Worm (Caenorhabditis elegans) whole organism, L4 larva: Measurements from ENCODE around the gene C29A12.6.
A peak's percentile ranks its signal among the peaks of the same experiment; 100 is the strongest.

Source experiments
- D1046.2 ChIP-seq: fragments of 200-800 bp; sonication (Bioruptor generic); IDR thresholded peaks from 2 replicates; pipeline ENCODE4 v1.3.6; 2022; ENCODE audit warnings: missing genetic modification characterization, missing compliant biosample characterization
- F10B5.3 ChIP-seq: sonication (generic microtip); optimal IDR thresholded peaks from 2 replicates; lab custom pipeline; 2016; ENCODE audit warnings: mild to moderate bottlenecking, missing genetic modification characterization, missing compliant biosample characterization
- F37D6.2 ChIP-seq: sonication (generic microtip); optimal IDR thresholded peaks from 2 replicates; lab custom pipeline; 2016; ENCODE audit warnings: mild to moderate bottlenecking, missing genetic modification characterization, missing compliant biosample characterization
- F44E2.7 ChIP-seq: fragments of 200-800 bp; sonication (Bioruptor generic); IDR thresholded peaks from 2 replicates; pipeline ENCODE4 v2.1.2; 2022; ENCODE audit warnings: missing genetic modification characterization, missing compliant biosample characterization
- R02D3.7 ChIP-seq: fragments of 150-350 bp; sonication (generic microtip); optimal IDR thresholded peaks from 3 replicates; lab custom pipeline; 2014; ENCODE audit warnings: missing biosample characterization, missing genetic modification characterization
- T26A8.4 ChIP-seq: fragments of 200-800 bp; sonication (Bioruptor generic); IDR thresholded peaks from 2 replicates; pipeline ENCODE4 v1.3.6; 2022; ENCODE audit warnings: missing genetic modification characterization, missing compliant biosample characterization
- Y48G9A.11 ChIP-seq: fragments of 200-800 bp; sonication (Bioruptor generic); IDR thresholded peaks from 2 replicates; pipeline ENCODE4 v1.3.6; 2022; ENCODE audit warnings: missing genetic modification reagents, missing genetic modification characterization, missing compliant biosample characterization
- Y75B8A.6 ChIP-seq: fragments of 200-800 bp; sonication (Bioruptor generic); IDR thresholded peaks from 2 replicates; pipeline ENCODE4 v1.3.6; 2022; ENCODE audit warnings: missing genetic modification reagents, missing genetic modification characterization, missing compliant biosample characterization
- ZK337.2 ChIP-seq: fragments of 200-800 bp; sonication (Bioruptor generic); IDR thresholded peaks from 2 replicates; pipeline ENCODE4 v1.3.6; 2022; ENCODE audit warnings: missing genetic modification reagents, missing genetic modification characterization, missing compliant biosample characterization
- aha-1 ChIP-seq: fragments of 150-350 bp; peaks from one replicate; lab custom pipeline; 2014; ENCODE audit warnings: missing biosample characterization, missing genetic modification characterization
- arid-1 ChIP-seq: fragments of 200-800 bp; sonication (Bioruptor generic); conservative IDR thresholded peaks from 2 replicates; pipeline ENCODE4 v1.3.6; 2022; ENCODE audit warnings: missing genetic modification reagents, missing genetic modification characterization, missing compliant biosample characterization
- ceh-28 ChIP-seq: fragments of 150-350 bp; optimal IDR thresholded peaks from 2 replicates; lab custom pipeline; 2014; ENCODE audit warnings: missing biosample characterization, missing genetic modification reagents, missing genetic modification characterization
- cey-2 ChIP-seq: sonication (generic microtip); optimal IDR thresholded peaks from 3 replicates; lab custom pipeline; 2017; ENCODE audit warnings: missing genetic modification characterization, mild to moderate bottlenecking, missing compliant biosample characterization, antibody characterized with exemption, borderline replicate concordance; ENCODE audit not compliant: insufficient read depth
- ctbp-1 ChIP-seq: fragments of 200-800 bp; sonication (Bioruptor generic); IDR thresholded peaks from 2 replicates; pipeline ENCODE4 v1.3.6; 2022; ENCODE audit warnings: missing genetic modification reagents, missing genetic modification characterization, missing compliant biosample characterization
- daf-16 ChIP-seq, 3 experiments: sonication (generic microtip); optimal IDR thresholded peaks; 2 replicates each; lab custom pipeline; 2016 to 2017; ENCODE audit warnings: missing genetic modification characterization in 3 of 3, missing genetic modification reagents in 3 of 3, mild to moderate bottlenecking in 2 of 3, missing compliant biosample characterization in 2 of 3, missing biosample characterization in 1 of 3, moderate library complexity in 1 of 3
- dmd-6 ChIP-seq: fragments of 200-800 bp; sonication (Bioruptor generic); IDR thresholded peaks from 2 replicates; pipeline ENCODE4 v1.3.6; 2022; ENCODE audit warnings: missing genetic modification reagents, missing genetic modification characterization, missing compliant biosample characterization
- dmd-8 ChIP-seq: fragments of 200-800 bp; sonication (Bioruptor generic); IDR thresholded peaks from 2 replicates; pipeline ENCODE4 v1.3.6; 2022; ENCODE audit warnings: missing genetic modification characterization, missing compliant biosample characterization
- dve-1 ChIP-seq: sonication (generic microtip); optimal IDR thresholded peaks from 2 replicates; lab custom pipeline; 2017; ENCODE audit warnings: antibody characterized with exemption, mild to moderate bottlenecking, missing genetic modification characterization, missing compliant biosample characterization; ENCODE audit not compliant: insufficient read depth
- fkh-10 ChIP-seq: fragments of 150-350 bp; optimal IDR thresholded peaks from 2 replicates; lab custom pipeline; 2014; ENCODE audit warnings: missing biosample characterization, missing genetic modification reagents, missing genetic modification characterization
- hlh-11 ChIP-seq: fragments of 200-800 bp; sonication (Bioruptor generic); optimal IDR thresholded peaks from 2 replicates; lab custom pipeline; 2018; ENCODE audit warnings: mild to moderate bottlenecking, missing genetic modification characterization, missing compliant biosample characterization
- hlh-30 ChIP-seq: sonication (generic microtip); optimal IDR thresholded peaks from 2 replicates; lab custom pipeline; 2017; ENCODE audit warnings: antibody characterized with exemption, mild to moderate bottlenecking, missing genetic modification characterization, missing compliant biosample characterization; ENCODE audit not compliant: insufficient read depth
- hmg-1.1 ChIP-seq: fragments of 200-800 bp; sonication (Bioruptor generic); IDR thresholded peaks from 2 replicates; pipeline ENCODE4 v1.3.6; 2022; ENCODE audit warnings: missing genetic modification reagents, missing genetic modification characterization, missing compliant biosample characterization
- lim-7 ChIP-seq: fragments of 200-800 bp; sonication (Bioruptor generic); IDR thresholded peaks from 2 replicates; pipeline ENCODE4 v1.3.6; 2022; ENCODE audit warnings: missing genetic modification characterization, missing compliant biosample characterization
- lin-1 ChIP-seq: fragments of 200-800 bp; sonication (Bioruptor generic); IDR thresholded peaks from 2 replicates; pipeline ENCODE4 v1.3.6; 2022; ENCODE audit warnings: missing genetic modification reagents, missing genetic modification characterization, missing compliant biosample characterization
- lsy-2 ChIP-seq, 2 experiments: fragments of 150-350 bp in 1 of 2; sonication (generic microtip) in 1 of 2; optimal IDR thresholded peaks; 2 replicates each; lab custom pipeline; 2014 to 2017; ENCODE audit warnings: missing biosample characterization in 2 of 2, missing genetic modification characterization in 2 of 2
- mdl-1 ChIP-seq, 2 experiments: fragments of 150-350 bp in 1 of 2; sonication (generic microtip) in 1 of 2; optimal IDR thresholded peaks; 2 replicates each; lab custom pipeline; 2014 to 2017; ENCODE audit warnings: missing biosample characterization in 2 of 2, missing genetic modification characterization in 2 of 2
- mdt-29 ChIP-seq: fragments of 200-800 bp; sonication (Bioruptor generic); IDR thresholded peaks from 2 replicates; pipeline ENCODE4 v1.3.6; 2022; ENCODE audit warnings: missing genetic modification reagents, missing genetic modification characterization, missing compliant biosample characterization
- mes-2 ChIP-seq: sonication (generic microtip); optimal IDR thresholded peaks from 2 replicates; lab custom pipeline; 2016; ENCODE audit warnings: missing genotype, mild to moderate bottlenecking, missing genetic modification characterization, missing compliant biosample characterization; ENCODE audit not compliant: poor library complexity, severe bottlenecking
- mxl-2 ChIP-seq: fragments of 200-800 bp; sonication (Bioruptor generic); conservative IDR thresholded peaks from 2 replicates; pipeline ENCODE4 v1.3.6; 2022; ENCODE audit warnings: missing genetic modification reagents, missing genetic modification characterization, missing compliant biosample characterization
- mxl-3 ChIP-seq: fragments of 200-800 bp; sonication (Bioruptor generic); optimal IDR thresholded peaks from 2 replicates; lab custom pipeline; 2018; ENCODE audit warnings: mild to moderate bottlenecking, missing genetic modification characterization, missing compliant biosample characterization
- nhr-102 ChIP-seq: sonication (generic microtip); optimal IDR thresholded peaks from 2 replicates; lab custom pipeline; 2016; ENCODE audit warnings: mild to moderate bottlenecking, missing genetic modification characterization, moderate library complexity, missing compliant biosample characterization
- nhr-11 ChIP-seq: fragments of 150-350 bp; optimal IDR thresholded peaks from 2 replicates; lab custom pipeline; 2014; ENCODE audit warnings: missing biosample characterization, missing genetic modification characterization
- nhr-28 ChIP-seq: fragments of 150-350 bp; optimal IDR thresholded peaks from 2 replicates; lab custom pipeline; 2014; ENCODE audit warnings: missing biosample characterization, missing genetic modification characterization
- nhr-41 ChIP-seq: fragments of 200-800 bp; sonication (Bioruptor generic); IDR thresholded peaks from 2 replicates; pipeline ENCODE4 v1.3.6; 2022; ENCODE audit warnings: missing genetic modification reagents, missing genetic modification characterization, missing compliant biosample characterization
- nhr-48 ChIP-seq: sonication (generic microtip); optimal IDR thresholded peaks from 2 replicates; lab custom pipeline; 2016; ENCODE audit warnings: mild to moderate bottlenecking, missing genetic modification characterization, missing compliant biosample characterization
- nhr-6 ChIP-seq: fragments of 150-350 bp; optimal IDR thresholded peaks from 2 replicates; lab custom pipeline; 2014; ENCODE audit warnings: missing biosample characterization, missing genetic modification characterization
- nhr-77 ChIP-seq: fragments of 150-350 bp; optimal IDR thresholded peaks from 2 replicates; lab custom pipeline; 2014; ENCODE audit warnings: missing biosample characterization, missing genetic modification characterization
- pha-4 ChIP-seq, 2 experiments: fragments of 150-350 bp in 1 of 2; fragments of 200-800 bp in 1 of 2; sonication (Bioruptor generic) in 1 of 2; IDR thresholded peaks in 1 of 2; optimal IDR thresholded peaks in 1 of 2; 2 replicates each; pipeline versions ENCODE4 v1.3.6 to Lab custom; 2014 to 2022; ENCODE audit warnings: missing genetic modification characterization in 2 of 2, missing genetic modification reagents in 2 of 2, missing biosample characterization in 1 of 2, missing compliant biosample characterization in 1 of 2
- pqm-1 ChIP-seq: sonication (generic microtip); optimal IDR thresholded peaks from 2 replicates; lab custom pipeline; 2017; ENCODE audit warnings: missing biosample characterization, missing genetic modification characterization
- saeg-2 ChIP-seq: fragments of 200-800 bp; sonication (Bioruptor generic); IDR thresholded peaks from 2 replicates; pipeline ENCODE4 v1.3.6; 2022; ENCODE audit warnings: missing genetic modification reagents, missing genetic modification characterization, missing compliant biosample characterization
- unc-39 ChIP-seq: sonication (generic microtip); optimal IDR thresholded peaks from 2 replicates; lab custom pipeline; 2017; ENCODE audit warnings: missing biosample characterization, missing genetic modification characterization
- unc-62 ChIP-seq, 3 experiments: fragments of 150-350 bp in 1 of 3; sonication (generic microtip); optimal IDR thresholded peaks in 2 of 3; peaks in 1 of 3; 1 replicate in 1 of 3; 2 replicates in 2 of 3; lab custom pipeline; 2014 to 2017; ENCODE audit warnings: missing biosample characterization in 3 of 3, missing genetic modification characterization in 3 of 3, missing genetic modification reagents in 3 of 3, missing genotype in 1 of 3
- zfp-2 ChIP-seq: sonication (generic microtip); optimal IDR thresholded peaks from 2 replicates; lab custom pipeline; 2016; ENCODE audit warnings: mild to moderate bottlenecking, missing genetic modification characterization, missing compliant biosample characterization
- zfp-3 ChIP-seq: fragments of 200-800 bp; sonication (Bioruptor generic); conservative IDR thresholded peaks from 2 replicates; pipeline ENCODE4 v1.3.6; 2022; ENCODE audit warnings: missing genetic modification reagents, missing genetic modification characterization, missing compliant biosample characterization

C29A12.6 gene

DNA sequence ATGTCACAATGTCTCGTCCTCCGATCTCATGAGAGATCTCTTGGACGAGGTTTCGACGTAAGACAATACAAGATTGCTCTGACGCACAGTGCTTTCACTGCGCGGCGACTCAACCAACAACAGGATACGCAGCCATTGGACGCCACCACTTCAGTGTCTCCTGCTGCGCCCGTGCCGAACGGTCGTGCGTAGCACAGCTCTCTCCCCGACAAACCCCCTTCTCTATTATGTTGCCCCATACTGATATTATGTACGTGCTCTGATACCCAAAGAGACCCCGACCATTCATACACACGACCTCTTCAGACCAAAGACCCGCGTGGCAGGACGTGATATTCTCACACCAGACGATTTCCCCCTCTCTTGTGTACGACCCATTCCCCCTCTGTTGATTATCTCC lies 19.3 kb downstream of the C29A12.6 start (continued):
- 0 out of 2 replicates have a peak, but pooled peaks have one; percentile 56 for TF ChIP-seq F44E2.7 (GFP tag; lab: Robert Waterston, UW)
- peak; percentile 48; the same call in 1 of the 2 replicates for TF ChIP-seq saeg-2
- 0 out of 2 replicates have a peak, but pooled peaks have one; percentile 53 for TF ChIP-seq Y48G9A.11 (GFP tag; lab: Robert Waterston, UW)

DNA sequence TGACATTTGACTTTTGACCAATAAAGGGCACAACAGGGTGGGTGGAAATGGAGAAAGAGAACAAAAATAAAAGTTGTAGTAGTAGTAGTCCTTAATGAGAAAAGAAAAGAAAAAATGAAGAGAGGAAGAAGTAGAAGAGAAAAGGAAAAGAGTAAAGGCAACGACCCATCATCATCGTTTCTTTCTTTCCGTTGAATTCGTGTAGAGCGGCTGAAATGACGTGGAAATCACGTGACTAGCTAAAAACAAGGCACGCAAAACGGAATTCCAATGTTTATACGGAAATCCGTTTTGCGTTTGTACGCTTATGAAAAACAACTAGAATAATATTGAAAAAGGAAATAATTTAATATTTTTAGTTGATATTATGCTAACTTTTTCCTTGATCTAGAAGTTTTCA lies 20.6 kb downstream of the C29A12.6 start:
- TF ChIP-seq dmd-6 (GFP tag; lab: Robert Waterston, UW) (peak; percentile 42; the same call in 1 of the 2 replicates), nhr-11 (tag; lab: Kevin White, UChicago) (no peak), nhr-6 (tag; lab: Kevin White, UChicago) (no peak), F44E2.7 (GFP tag; lab: Robert Waterston, UW) (no peak), cey-2 (no peak), hlh-11 (tag; lab: Kevin White, UChicago) (peak; percentile 25), F37D6.2 (tag; lab: Kevin White, UChicago) (no peak), unc-62 (GFP tag; optimal IDR thresholded peaks at IDR 0.05 in 1 of 2; lab: Kevin White, UChicago) (peak in 1 of 2 experiments; percentile 96), unc-62 (tag; optimal IDR thresholded peaks at IDR 0.05; lab: Kevin White, UChicago) (no peak), nhr-102 (tag; lab: Kevin White, UChicago) (no peak), nhr-28 (tag; lab: Kevin White, UChicago) (peak; percentile 38), hmg-1.1 (GFP tag; lab: Robert Waterston, UW) (0 out of 2 replicates have a peak, but pooled peaks have one; percentile 20), ceh-28 (tag; lab: Kevin White, UChicago) (no peak), mes-2 (tag; lab: Kevin White, UChicago) (no peak), T26A8.4 (GFP tag; lab: Robert Waterston, UW) (no peak), lsy-2 (tag; optimal IDR thresholded peaks at IDR 0.05; lab: Kevin White, UChicago) (peak in 1 of 2 experiments; percentile 35), pha-4 (GFP tag; IDR thresholded peaks at IDR 0.05; lab: Robert Waterston, UW) (0 out of 2 replicates have a peak, but pooled peaks have one; percentile 30), pha-4 (tag; optimal IDR thresholded peaks at IDR 0.05; lab: Kevin White, UChicago) (no peak), F10B5.3 (no peak), nhr-41 (GFP tag; lab: Robert Waterston, UW) (no peak), fkh-10 (GFP tag; lab: Kevin White, UChicago) (peak; percentile 58), arid-1 (no peak), lim-7 (GFP tag; lab: Robert Waterston, UW) (no peak), hlh-30 (tag; lab: Kevin White, UChicago) (peak; percentile 77), mdl-1 (tag; optimal IDR thresholded peaks at IDR 0.05; lab: Kevin White, UChicago) (peak in 1 of 2 experiments; percentile 64), R02D3.7 (tag; lab: Kevin White, UChicago) (no peak), nhr-77 (tag; lab: Kevin White, UChicago) (no peak), nhr-48 (tag; lab: Kevin White, UChicago) (no peak), dve-1 (tag; lab: Kevin White, UChicago) (peak; percentile 38), D1046.2 (no peak), Y75B8A.6 (GFP tag; lab: Robert Waterston, UW) (no peak)

DNA sequence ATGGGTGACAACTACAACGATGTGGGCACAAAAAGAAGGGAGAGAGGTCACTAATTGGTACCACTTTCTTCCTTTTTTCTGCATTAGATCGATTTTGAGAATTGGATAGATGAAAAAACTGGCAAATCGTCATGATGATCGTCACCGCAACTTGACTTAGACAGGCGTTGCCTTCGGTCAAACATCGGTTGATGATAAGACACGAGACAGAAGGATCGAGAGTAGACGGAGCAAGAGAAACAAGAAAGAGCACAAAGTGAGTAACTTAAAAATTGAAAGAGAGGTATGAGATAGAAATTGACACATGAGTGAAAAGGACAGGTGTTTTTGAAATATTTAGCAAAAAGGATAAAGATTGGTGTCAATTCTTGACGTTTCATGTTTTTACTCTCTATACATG lies 23.1 kb downstream of the C29A12.6 start:
- TF ChIP-seq nhr-11 (tag; lab: Kevin White, UChicago) (no peak), lin-1 (GFP tag; lab: Robert Waterston, UW) (no peak), hlh-11 (tag; lab: Kevin White, UChicago) (peak; percentile 72), aha-1 (tag; lab: Kevin White, UChicago) (no peak), ctbp-1 (GFP tag; lab: Robert Waterston, UW) (peak; percentile 22; the same call in 1 of the 2 replicates), dmd-8 (no peak), pqm-1 (tag; lab: Kevin White, UChicago) (peak; percentile 12), dve-1 (tag; lab: Kevin White, UChicago) (peak; percentile 36), unc-39 (no peak), daf-16 (GFP tag; optimal IDR thresholded peaks at IDR 0.05; lab: Kevin White, UChicago) (no peak), daf-16 (tag; optimal IDR thresholded peaks at IDR 0.05; lab: Kevin White, UChicago) (peak; percentile 18), hlh-30 (tag; lab: Kevin White, UChicago) (peak; percentile 74), lim-7 (GFP tag; lab: Robert Waterston, UW) (no peak), dmd-6 (GFP tag; lab: Robert Waterston, UW) (peak; percentile 66), zfp-2 (tag; lab: Kevin White, UChicago) (no peak), mdl-1 (tag; optimal IDR thresholded peaks at IDR 0.05; lab: Kevin White, UChicago) (no peak), nhr-28 (tag; lab: Kevin White, UChicago) (peak; percentile 2), mxl-2 (GFP tag; lab: Robert Waterston, UW) (no peak), mxl-3 (GFP tag; lab: Kevin White, UChicago) (peak; percentile 2), ZK337.2 (no peak), D1046.2 (no peak), zfp-3 (GFP tag; lab: Robert Waterston, UW) (no peak), mdt-29 (GFP tag; lab: Robert Waterston, UW) (no peak)
